Worm (Caenorhabditis elegans) whole organism, mixed stage, embryonic: ENCODE results near the gene lgc-25.

Experiments used
- ceh-83 ChIP-seq: fragments of 200-800 bp; sonication (Bioruptor generic); optimal IDR thresholded peaks from 2 replicates; lab custom pipeline; 2018; ENCODE audit warnings: mild to moderate bottlenecking, missing genetic modification characterization, missing compliant biosample characterization
- elt-1 ChIP-seq: sonication (generic microtip); optimal IDR thresholded peaks from 2 replicates; lab custom pipeline; 2017; ENCODE audit warnings: missing genetic modification characterization, mild to moderate bottlenecking, missing compliant biosample characterization, antibody characterized with exemption, moderate library complexity, borderline replicate concordance; ENCODE audit not compliant: insufficient read depth
- unc-62 ChIP-seq: fragments of 150-350 bp; optimal IDR thresholded peaks from 2 replicates; lab custom pipeline; 2014; ENCODE audit warnings: missing biosample characterization, missing genetic modification reagents, missing genetic modification characterization

- TF ChIP-seq elt-1 (tag; lab: Kevin White, UChicago) = no peak
- no peak for TF ChIP-seq unc-62
- TF ChIP-seq ceh-83 (GFP tag; lab: Kevin White, UChicago) = no peak
Observed at ce11 chrX:14132677-14133076, 28.9 kb downstream of the lgc-25 start.
